Worm (Caenorhabditis elegans) whole organism, midembryonic: ENCODE results near the gene gtf-2F1.

ENCODE experiments used
- T22C8.4 ChIP-seq: fragments of 200-800 bp; sonication (Bioruptor generic); IDR thresholded peaks from 2 replicates; pipeline ENCODE4 v1.3.6; 2022; ENCODE audit warnings: missing genetic modification characterization, missing compliant biosample characterization
- ztf-23 ChIP-seq: fragments of 200-800 bp; sonication (Bioruptor generic); IDR thresholded peaks from 2 replicates; pipeline ENCODE4 v1.3.6; 2022; ENCODE audit warnings: missing genetic modification reagents, missing genetic modification characterization, missing compliant biosample characterization

DNA sequence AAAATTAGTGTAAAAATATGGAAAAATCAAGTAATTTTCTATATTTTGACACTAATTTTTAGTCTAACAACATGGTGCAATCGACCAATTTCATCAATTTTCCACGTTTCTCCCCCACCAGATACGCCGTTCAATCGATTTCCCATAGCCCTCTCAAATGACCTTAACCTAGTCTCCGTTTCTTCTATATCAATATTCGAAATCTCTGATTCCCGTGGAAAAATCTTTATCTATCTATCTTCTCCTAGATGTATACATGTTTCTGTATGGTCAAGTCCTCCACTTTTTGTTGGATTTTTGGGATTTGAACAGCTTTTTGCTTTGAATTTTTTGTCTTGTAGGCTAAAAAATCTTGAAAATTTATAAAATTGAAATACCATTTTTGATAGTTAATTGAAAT, 7.2 kb upstream of the gtf-2F1 start:
- TF ChIP-seq T22C8.4 (GFP tag; lab: Robert Waterston, UW) (no peak), ztf-23 (GFP tag; lab: Robert Waterston, UW) (no peak)
